Worm (Caenorhabditis elegans) whole organism, late embryonic: Measurements from ENCODE around the gene C30A5.16.

Experiments used
- ceh-30 ChIP-seq: fragments of 150-350 bp; optimal IDR thresholded peaks from 2 replicates; lab custom pipeline; 2014; ENCODE audit warnings: missing biosample characterization, missing genetic modification characterization
- nfya-1 ChIP-seq: sonication (generic microtip); optimal IDR thresholded peaks from 2 replicates; lab custom pipeline; 2017; ENCODE audit warnings: missing genetic modification characterization, mild to moderate bottlenecking, missing compliant biosample characterization, antibody characterized with exemption, moderate library complexity

DNA sequence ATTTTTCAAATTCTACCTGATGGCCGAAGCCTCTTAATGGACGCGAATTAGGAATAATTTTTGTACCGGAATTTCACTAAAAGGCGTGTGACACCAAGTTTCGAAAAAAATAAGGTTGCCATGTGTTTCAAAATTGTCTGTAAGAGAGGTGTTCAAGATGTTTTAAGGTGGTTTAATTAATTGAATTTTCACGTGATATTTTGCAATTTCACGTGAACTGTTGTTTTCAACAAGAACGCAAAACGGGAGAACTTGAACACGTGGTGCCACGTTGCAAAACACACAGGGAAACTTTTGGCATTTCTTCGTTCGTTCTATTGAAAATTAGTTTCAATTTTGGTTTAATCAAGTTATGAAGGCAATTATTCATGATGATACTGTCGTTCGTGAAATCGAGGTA is 36.4 kb upstream of the C30A5.16 start, which contains the start of gene spc-2:
- TF ChIP-seq nfya-1 (tag; lab: Kevin White, UChicago): no peak
- no peak for TF ChIP-seq ceh-30 (tag; lab: Kevin White, UChicago)
